Fruit fly (Drosophila melanogaster): ENCODE results near the gene Fum2.

Fum2 gene

dm6 chrX:6710665-6711064 lies 29.1 kb downstream of the Fum2 start (continued):
- TF ChIP-seq CG10366 (GFP tag; IDR thresholded peaks at IDR 0.05), result no peak
- no peak for TF ChIP-seq CG8765 (GFP tag; IDR thresholded peaks at IDR 0.05)
- TF ChIP-seq HHEX (GFP tag; optimal IDR thresholded peaks at IDR 0.05), result no peak
- peak in 1 of 3 experiments; percentile 48 for TF ChIP-seq Stat92E (GFP tag; optimal IDR thresholded peaks at IDR 0.05)
- no peak for TF ChIP-seq Ptx1 (GFP tag; IDR thresholded peaks at IDR 0.05)
- peak; percentile 4 for TF ChIP-seq CG10543 (GFP tag; optimal IDR thresholded peaks at IDR 0.05)
- no peak for TF ChIP-seq h (optimal IDR thresholded peaks at IDR 0.05)
- TF ChIP-seq CG14441 (GFP tag; IDR thresholded peaks at IDR 0.05), result no peak; the same call in 1 of the 2 replicates
- peak; percentile 73 for TF ChIP-seq Med (GFP tag)
- TF ChIP-seq ap (GFP tag; IDR thresholded peaks at IDR 0.05), result no peak
- no peak for TF ChIP-seq CG1603 (tag; optimal IDR thresholded peaks at IDR 0.05)
- TF ChIP-seq Fer1 (GFP tag; optimal IDR thresholded peaks at IDR 0.05), result no peak
- no peak for TF ChIP-seq CG17328 (GFP tag; IDR thresholded peaks at IDR 0.05)
- TF ChIP-seq CG10959 (GFP tag; IDR thresholded peaks at IDR 0.05), result no peak
- no peak for TF ChIP-seq fd96Cb (tag; optimal IDR thresholded peaks at IDR 0.05)
- 0 out of 4 replicates have a peak, but pooled peaks have one; percentile 29 for TF ChIP-seq chinmo (GFP tag; IDR thresholded peaks at IDR 0.05; ENCODE audit: partially characterized antibody)
- no peak for TF ChIP-seq CG32532 (GFP tag; IDR thresholded peaks at IDR 0.05)
- TF ChIP-seq Rfx (GFP tag; IDR thresholded peaks at IDR 0.05), result 0 out of 2 replicates have a peak, but pooled peaks have one; percentile 7
- no peak for TF ChIP-seq mld (GFP tag; IDR thresholded peaks at IDR 0.05; ENCODE audit: partially characterized antibody)
- TF ChIP-seq en (GFP tag; optimal IDR thresholded peaks at IDR 0.05), result no peak
- TF ChIP-seq seq (GFP tag; IDR thresholded peaks at IDR 0.05), result no peak
- no peak for TF ChIP-seq Jarid2 (GFP tag; optimal IDR thresholded peaks at IDR 0.05)
- TF ChIP-seq bsh (GFP tag; optimal IDR thresholded peaks at IDR 0.05), result no peak
- TF ChIP-seq CG9727 (GFP tag; optimal IDR thresholded peaks at IDR 0.05), result no peak
- no peak for TF ChIP-seq CG8359 (GFP tag; optimal IDR thresholded peaks at IDR 0.05; ENCODE audit: borderline replicate concordance)
- TF ChIP-seq peb (GFP tag; IDR thresholded peaks at IDR 0.05), result no peak

- peak; percentile 5 for TF ChIP-seq Hmx (GFP tag; optimal IDR thresholded peaks at IDR 0.05)
- TF ChIP-seq tio (GFP tag; optimal IDR thresholded peaks at IDR 0.05), result peak; percentile 47
- TF ChIP-seq CG15514 (GFP tag; optimal IDR thresholded peaks at IDR 0.05), result peak; percentile 75
- no peak for TF ChIP-seq CG4360 (GFP tag; IDR thresholded peaks at IDR 0.05)
- no peak for TF ChIP-seq hb (GFP tag; IDR thresholded peaks at IDR 0.05; ENCODE audit: partially characterized antibody)
- TF ChIP-seq CG10565 (GFP tag; optimal IDR thresholded peaks at IDR 0.05), result no peak
- peak; percentile 78 for TF ChIP-seq CG14014 (GFP tag; IDR thresholded peaks at IDR 0.05)
- TF ChIP-seq bsh (GFP tag; optimal IDR thresholded peaks at IDR 0.05), result peak; percentile 86 to 87
- no peak for TF ChIP-seq Poxn (GFP tag; IDR thresholded peaks at IDR 0.05)
- no peak; the same call in 2 of the 3 replicates for TF ChIP-seq CG11456 (GFP tag; IDR thresholded peaks at IDR 0.05)
- peak; percentile 61 for TF ChIP-seq slou (GFP tag; optimal IDR thresholded peaks at IDR 0.05)
- peak; percentile 45 for TF ChIP-seq nerfin-1 (tag; optimal IDR thresholded peaks at IDR 0.05)
- peak; percentile 39; the same call in 1 of the 2 replicates for TF ChIP-seq al (GFP tag; IDR thresholded peaks at IDR 0.05)
- peak; percentile 45; the same call in 1 of the 2 replicates for TF ChIP-seq Nf-YA (GFP tag; IDR thresholded peaks at IDR 0.05)
- TF ChIP-seq kni (GFP tag; optimal IDR thresholded peaks at IDR 0.05), result no peak
- TF ChIP-seq ash1 (GFP tag; optimal IDR thresholded peaks at IDR 0.05), result peak; percentile 47
- TF ChIP-seq CG12744 (GFP tag; optimal IDR thresholded peaks at IDR 0.05), result peak; percentile 63
- TF ChIP-seq pita (GFP tag; optimal IDR thresholded peaks at IDR 0.05), result no peak
- peak; percentile 70 for TF ChIP-seq CG13296 (GFP tag; optimal IDR thresholded peaks at IDR 0.05)
- TF ChIP-seq zfh1 (GFP tag; IDR thresholded peaks at IDR 0.05), result peak; percentile 72
- peak in 1 of 2 experiments; percentile 79 for TF ChIP-seq Eip74EF (GFP tag; optimal IDR thresholded peaks at IDR 0.05)
- TF ChIP-seq lmd (GFP tag; IDR thresholded peaks at IDR 0.05), result peak; percentile 83
- peak; percentile 96 for TF ChIP-seq sens (GFP tag)
- TF ChIP-seq CG6791 (GFP tag; IDR thresholded peaks at IDR 0.05; ENCODE audit: partially characterized antibody), result no peak
- no peak for TF ChIP-seq Lim3 (GFP tag; IDR thresholded peaks at IDR 0.05)
- TF ChIP-seq CG14667 (GFP tag; IDR thresholded peaks at IDR 0.05), result peak; percentile 44; the same call in 1 of the 2 replicates
Observed at dm6 chrX:6711295-6711694, 29.7 kb downstream of the Fum2 start.
